Worm (Caenorhabditis elegans): ENCODE results near the gene clec-75.
"Not testable (repeated sequence)": the region's sequence is repeated elsewhere in the genome, so short reads cannot be mapped to it uniquely, and the experiment has no call there.

- not testable (repeated sequence) for TF ChIP-seq sdz-38 (tag; optimal IDR thresholded peaks at IDR 0.05); snpc-3.4 (tag; optimal IDR thresholded peaks at IDR 0.05); ccch-3 (GFP tag; optimal IDR thresholded peaks at IDR 0.05); ceh-27 (GFP tag; optimal IDR thresholded peaks at IDR 0.05); unc-62 (GFP tag; optimal IDR thresholded peaks at IDR 0.05); unc-130 (GFP tag; optimal IDR thresholded peaks at IDR 0.05); dox-1 (GFP tag; IDR thresholded peaks at IDR 0.05)
Observed at ce11 chrIV:3932408-3932807, 28.1 kb upstream of the clec-75 start, which contains the start of gene clec-70.
